Worm (Caenorhabditis elegans) whole organism, late embryonic: Measurements from ENCODE around the gene F28E10.1.
A peak's percentile ranks its signal among the peaks of the same experiment; 100 is the strongest.

Experiments
- C08G9.2 ChIP-seq: sonication (generic microtip); optimal IDR thresholded peaks from 2 replicates; lab custom pipeline; 2016; ENCODE audit warnings: mild to moderate bottlenecking, missing genetic modification characterization, moderate library complexity, missing compliant biosample characterization
- K02D7.2 ChIP-seq: sonication (generic microtip); optimal IDR thresholded peaks from 2 replicates; lab custom pipeline; 2017; ENCODE audit warnings: mild to moderate bottlenecking, missing genetic modification characterization, missing compliant biosample characterization
- K09A11.1 ChIP-seq: sonication (generic microtip); optimal IDR thresholded peaks from 2 replicates; lab custom pipeline; 2017; ENCODE audit warnings: antibody characterized with exemption, mild to moderate bottlenecking, missing genetic modification characterization, missing compliant biosample characterization; ENCODE audit not compliant: insufficient read depth
- Y22D7AL.16 ChIP-seq: sonication (generic microtip); optimal IDR thresholded peaks from 2 replicates; lab custom pipeline; 2016; ENCODE audit warnings: missing genetic modification characterization, missing compliant biosample characterization
- ama-1 ChIP-seq: fragments of 150-350 bp; optimal IDR thresholded peaks from 2 replicates; lab custom pipeline; 2014
- ceh-18 ChIP-seq: sonication (generic microtip); optimal IDR thresholded peaks from 2 replicates; lab custom pipeline; 2016; ENCODE audit warnings: missing genetic modification characterization, missing compliant biosample characterization
- ceh-19 ChIP-seq: fragments of 200-800 bp; sonication (Bioruptor generic); optimal IDR thresholded peaks from 2 replicates; lab custom pipeline; 2018; ENCODE audit warnings: mild to moderate bottlenecking, missing genetic modification characterization, missing compliant biosample characterization
- ceh-22 ChIP-seq: sonication (generic microtip); optimal IDR thresholded peaks from 2 replicates; lab custom pipeline; 2017; ENCODE audit warnings: missing biosample characterization, missing genetic modification characterization
- ceh-24 ChIP-seq: sonication (generic microtip); optimal IDR thresholded peaks from 2 replicates; lab custom pipeline; 2016; ENCODE audit warnings: mild to moderate bottlenecking, missing genetic modification characterization, missing compliant biosample characterization
- ceh-30 ChIP-seq: fragments of 150-350 bp; optimal IDR thresholded peaks from 2 replicates; lab custom pipeline; 2014; ENCODE audit warnings: missing biosample characterization, missing genetic modification characterization
- ceh-31 ChIP-seq: sonication (generic microtip); optimal IDR thresholded peaks from 2 replicates; lab custom pipeline; 2016; ENCODE audit warnings: missing genetic modification characterization, missing compliant biosample characterization
- ceh-34 ChIP-seq: sonication (generic microtip); optimal IDR thresholded peaks from 2 replicates; lab custom pipeline; 2016; ENCODE audit warnings: mild to moderate bottlenecking, missing genetic modification characterization, missing compliant biosample characterization
- ceh-45 ChIP-seq: fragments of 200-800 bp; sonication (Bioruptor generic); IDR thresholded peaks from 2 replicates; pipeline ENCODE4 v1.3.6; 2022; ENCODE audit warnings: missing genetic modification reagents, missing genetic modification characterization, missing compliant biosample characterization
- ceh-48 ChIP-seq: sonication (generic microtip); optimal IDR thresholded peaks from 2 replicates; lab custom pipeline; 2016; ENCODE audit warnings: missing genetic modification characterization, inconsistent platforms, missing compliant biosample characterization
- ceh-6 ChIP-seq: fragments of 200-800 bp; sonication (Bioruptor generic); optimal IDR thresholded peaks from 2 replicates; lab custom pipeline; 2018; ENCODE audit warnings: mild to moderate bottlenecking, missing genetic modification characterization, missing compliant biosample characterization
- dmd-4 ChIP-seq: sonication (generic microtip); optimal IDR thresholded peaks from 2 replicates; lab custom pipeline; 2016; ENCODE audit warnings: borderline replicate concordance, missing genetic modification characterization, missing compliant biosample characterization
- dve-1 ChIP-seq: sonication (generic microtip); optimal IDR thresholded peaks from 2 replicates; lab custom pipeline; 2017; ENCODE audit warnings: antibody characterized with exemption, mild to moderate bottlenecking, missing genetic modification characterization, missing compliant biosample characterization
- eyg-1 ChIP-seq: sonication (generic microtip); optimal IDR thresholded peaks from 2 replicates; lab custom pipeline; 2016; ENCODE audit warnings: missing genotype, missing genetic modification characterization, missing compliant biosample characterization
- fax-1 ChIP-seq: sonication (generic microtip); optimal IDR thresholded peaks from 2 replicates; lab custom pipeline; 2016; ENCODE audit warnings: missing genotype, missing genetic modification characterization, missing compliant biosample characterization
- fkh-10 ChIP-seq: fragments of 150-350 bp; optimal IDR thresholded peaks from 2 replicates; lab custom pipeline; 2014; ENCODE audit warnings: missing biosample characterization, missing genetic modification reagents, missing genetic modification characterization
- gmeb-2 ChIP-seq: sonication (generic microtip); optimal IDR thresholded peaks from 2 replicates; lab custom pipeline; 2016; ENCODE audit warnings: missing genetic modification characterization, inconsistent platforms, missing compliant biosample characterization
- hlh-13 ChIP-seq: fragments of 200-800 bp; sonication (Bioruptor generic); optimal IDR thresholded peaks from 2 replicates; lab custom pipeline; 2018; ENCODE audit warnings: mild to moderate bottlenecking, missing genetic modification characterization, missing compliant biosample characterization
- mec-3 ChIP-seq: sonication (generic microtip); optimal IDR thresholded peaks from 2 replicates; lab custom pipeline; 2016; ENCODE audit warnings: borderline replicate concordance, missing genetic modification characterization, missing compliant biosample characterization
- nfya-1 ChIP-seq: sonication (generic microtip); optimal IDR thresholded peaks from 2 replicates; lab custom pipeline; 2017; ENCODE audit warnings: missing genetic modification characterization, mild to moderate bottlenecking, missing compliant biosample characterization, antibody characterized with exemption, moderate library complexity
- nhr-11 ChIP-seq: fragments of 150-350 bp; optimal IDR thresholded peaks from 2 replicates; lab custom pipeline; 2014; ENCODE audit warnings: missing biosample characterization, missing genetic modification characterization
- npax-4 ChIP-seq: sonication (generic microtip); optimal IDR thresholded peaks from 2 replicates; lab custom pipeline; 2016; ENCODE audit warnings: missing genetic modification characterization, missing compliant biosample characterization
- pag-3 ChIP-seq: sonication (generic microtip); optimal IDR thresholded peaks from 2 replicates; lab custom pipeline; 2016; ENCODE audit warnings: missing compliant biosample characterization, missing genetic modification characterization, borderline replicate concordance
- pat-9 ChIP-seq: fragments of 200-800 bp; sonication (Bioruptor generic); optimal IDR thresholded peaks from 2 replicates; lab custom pipeline; 2018; ENCODE audit warnings: mild to moderate bottlenecking, missing genetic modification characterization, moderate library complexity, missing compliant biosample characterization
- pha-2 ChIP-seq: sonication (generic microtip); optimal IDR thresholded peaks from 2 replicates; lab custom pipeline; 2017; ENCODE audit warnings: mild to moderate bottlenecking, missing genetic modification characterization, missing compliant biosample characterization
- pros-1 ChIP-seq: fragments of 150-350 bp; optimal IDR thresholded peaks from 2 replicates; lab custom pipeline; 2014; ENCODE audit warnings: missing biosample characterization, missing genetic modification reagents, missing genetic modification characterization
- rnt-1 ChIP-seq: sonication (generic microtip); optimal IDR thresholded peaks from 2 replicates; lab custom pipeline; 2016; ENCODE audit warnings: missing genetic modification characterization, missing compliant biosample characterization
- sox-2 ChIP-seq: fragments of 200-800 bp; sonication (Bioruptor generic); IDR thresholded peaks from 2 replicates; pipeline ENCODE4 v1.3.6; 2022; ENCODE audit warnings: missing genetic modification reagents, missing genetic modification characterization, missing compliant biosample characterization
- syd-9 ChIP-seq: sonication (generic microtip); optimal IDR thresholded peaks from 2 replicates; lab custom pipeline; 2016; ENCODE audit warnings: mild to moderate bottlenecking, missing genetic modification characterization, moderate library complexity, missing compliant biosample characterization
- tbx-2 ChIP-seq: sonication (generic microtip); optimal IDR thresholded peaks from 2 replicates; lab custom pipeline; 2016; ENCODE audit warnings: missing genetic modification characterization, missing compliant biosample characterization
- ttx-3 ChIP-seq: sonication (generic microtip); optimal IDR thresholded peaks from 2 replicates; lab custom pipeline; 2016; ENCODE audit warnings: missing genetic modification reagents, missing genetic modification characterization, missing compliant biosample characterization
- unc-42 ChIP-seq: sonication (generic microtip); optimal IDR thresholded peaks from 2 replicates; lab custom pipeline; 2016; ENCODE audit warnings: missing genotype, missing genetic modification characterization, missing compliant biosample characterization
- unc-55 ChIP-seq: sonication (generic microtip); optimal IDR thresholded peaks from 2 replicates; lab custom pipeline; 2017; ENCODE audit warnings: missing biosample characterization, missing genetic modification reagents, missing genetic modification characterization

F28E10.1 gene

DNA sequence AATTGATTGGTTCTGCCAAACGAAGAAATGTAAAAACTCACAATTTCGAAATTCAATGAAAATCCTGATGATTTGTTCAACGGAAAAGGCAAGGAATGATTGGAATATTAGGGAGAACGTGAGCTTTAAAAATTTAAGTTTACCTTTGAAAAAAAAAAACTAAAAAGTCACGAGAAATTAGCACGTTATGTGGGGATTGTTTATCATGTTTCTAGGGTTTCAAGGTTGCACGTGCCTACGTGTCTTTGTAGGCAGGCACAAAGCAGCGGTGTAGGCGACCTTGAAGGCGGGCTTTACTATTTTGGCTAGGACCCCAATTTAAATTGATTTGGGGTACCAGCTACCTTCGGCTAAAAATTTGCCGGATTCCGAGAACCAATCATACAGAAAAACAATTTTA, 1.3 kb upstream of the F28E10.1 start, which contains the start of gene F28E10.4:
Gene F28E10.4, minus strand, starts transcription at position 101 of the 400 bp plus-strand sequence.
- TF ChIP-seq C08G9.2 (tag; lab: Kevin White, UChicago), result no peak
- no peak for TF ChIP-seq K09A11.1 (tag; lab: Kevin White, UChicago)
- no peak for TF ChIP-seq syd-9
- no peak for TF ChIP-seq ceh-48 (tag; lab: Kevin White, UChicago)
- TF ChIP-seq pros-1 (tag; lab: Kevin White, UChicago), result no peak
- no peak for TF ChIP-seq ttx-3 (tag; lab: Kevin White, UChicago)
- TF ChIP-seq hlh-13 (GFP tag; lab: Kevin White, UChicago), result no peak
- no peak for TF ChIP-seq tbx-2 (tag; lab: Kevin White, UChicago)
- TF ChIP-seq Y22D7AL.16 (tag; lab: Kevin White, UChicago), result no peak
- no peak for TF ChIP-seq pat-9 (tag; lab: Kevin White, UChicago)
- no peak for TF ChIP-seq unc-42 (tag; lab: Kevin White, UChicago)
- TF ChIP-seq ceh-6, result no peak
- no peak for TF ChIP-seq ama-1
- no peak for TF ChIP-seq nfya-1 (tag; lab: Kevin White, UChicago)
- no peak for TF ChIP-seq ceh-22
- no peak for TF ChIP-seq ceh-30

DNA sequence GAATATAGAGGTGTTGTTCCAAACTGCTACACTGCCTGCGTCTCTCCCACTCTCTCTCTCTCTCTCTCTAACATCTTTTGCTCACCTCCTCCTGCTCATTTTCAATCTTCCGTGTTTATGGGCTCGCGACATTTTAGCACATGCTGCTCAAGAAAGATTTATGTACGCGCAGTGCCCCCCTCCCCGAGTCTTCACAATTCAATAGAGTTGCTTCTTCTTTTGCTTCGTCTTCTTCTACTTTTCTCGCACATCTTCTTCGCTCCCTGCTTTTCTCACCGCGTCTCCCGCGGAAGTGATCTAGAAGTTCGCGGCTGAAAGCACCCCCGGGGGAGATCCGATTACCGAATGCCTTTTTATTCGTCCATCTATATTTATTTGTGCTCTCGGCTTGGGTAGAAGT, 2.0 kb downstream of the F28E10.1 start:
- TF ChIP-seq ceh-31 (tag; lab: Kevin White, UChicago) (peak; percentile 69), npax-4 (tag; lab: Kevin White, UChicago) (no peak), ceh-34 (tag; lab: Kevin White, UChicago) (peak; percentile 20), unc-55 (GFP tag; lab: Kevin White, UChicago) (peak; percentile 19), pat-9 (tag; lab: Kevin White, UChicago) (no peak), unc-42 (tag; lab: Kevin White, UChicago) (peak; percentile 89), sox-2 (GFP tag; lab: Robert Waterston, UW) (no peak), pha-2 (tag; lab: Kevin White, UChicago) (no peak)

ce11 chrIV:4574051-4574450, 5.4 kb downstream of the F28E10.1 start:
- TF ChIP-seq ceh-24 (tag; lab: Kevin White, UChicago) (no peak), rnt-1 (tag; lab: Kevin White, UChicago) (no peak), nhr-11 (tag; lab: Kevin White, UChicago) (no peak), tbx-2 (tag; lab: Kevin White, UChicago) (no peak), fkh-10 (GFP tag; lab: Kevin White, UChicago) (no peak), ceh-31 (tag; lab: Kevin White, UChicago) (no peak), syd-9 (no peak), sox-2 (GFP tag; lab: Robert Waterston, UW) (no peak), ttx-3 (tag; lab: Kevin White, UChicago) (no peak), pag-3 (tag; lab: Kevin White, UChicago) (no peak), pat-9 (tag; lab: Kevin White, UChicago) (no peak), fax-1 (tag; lab: Kevin White, UChicago) (no peak), dmd-4 (no peak)

- no peak for TF ChIP-seq ceh-45
- no peak for TF ChIP-seq dve-1 (tag; lab: Kevin White, UChicago)
- TF ChIP-seq unc-42 (tag; lab: Kevin White, UChicago), result no peak
- TF ChIP-seq mec-3, result no peak
- TF ChIP-seq K09A11.1 (tag; lab: Kevin White, UChicago), result no peak
- no peak for TF ChIP-seq ceh-34 (tag; lab: Kevin White, UChicago)
- TF ChIP-seq nfya-1 (tag; lab: Kevin White, UChicago), result no peak
These were observed 8.2 kb downstream of the F28E10.1 start for ce11 chrIV:4576847-4577246.

DNA sequence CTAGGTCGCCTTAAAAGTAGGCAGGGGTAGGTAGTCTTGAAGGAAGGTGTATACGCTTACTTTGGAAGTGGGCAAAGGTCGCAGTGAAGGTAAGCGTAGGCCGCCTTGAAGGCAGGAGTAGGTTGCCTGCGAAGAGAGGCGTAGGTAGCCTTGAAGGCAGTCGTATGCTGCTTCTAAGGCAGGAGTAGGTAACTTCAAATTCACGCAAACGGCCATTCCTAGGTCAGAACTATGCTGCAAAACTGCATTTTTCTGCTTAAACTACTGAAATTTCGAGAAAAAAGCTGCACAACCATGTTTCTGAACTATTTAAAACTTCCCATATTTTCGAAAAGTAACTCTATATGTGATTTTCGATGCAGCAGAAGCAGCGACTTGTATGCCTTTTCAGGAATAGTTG, 10.8 kb downstream of the F28E10.1 start:
- TF ChIP-seq unc-42 (tag; lab: Kevin White, UChicago) (no peak), ceh-18 (tag; lab: Kevin White, UChicago) (no peak), fax-1 (tag; lab: Kevin White, UChicago) (no peak), fkh-10 (GFP tag; lab: Kevin White, UChicago) (no peak), gmeb-2 (tag; lab: Kevin White, UChicago) (no peak), K02D7.2 (no peak), pag-3 (tag; lab: Kevin White, UChicago) (no peak), K09A11.1 (tag; lab: Kevin White, UChicago) (no peak), eyg-1 (tag; lab: Kevin White, UChicago) (no peak), ceh-19 (no peak)
